Fruit fly (Drosophila melanogaster): ENCODE results near the gene Kyat.

DNA sequence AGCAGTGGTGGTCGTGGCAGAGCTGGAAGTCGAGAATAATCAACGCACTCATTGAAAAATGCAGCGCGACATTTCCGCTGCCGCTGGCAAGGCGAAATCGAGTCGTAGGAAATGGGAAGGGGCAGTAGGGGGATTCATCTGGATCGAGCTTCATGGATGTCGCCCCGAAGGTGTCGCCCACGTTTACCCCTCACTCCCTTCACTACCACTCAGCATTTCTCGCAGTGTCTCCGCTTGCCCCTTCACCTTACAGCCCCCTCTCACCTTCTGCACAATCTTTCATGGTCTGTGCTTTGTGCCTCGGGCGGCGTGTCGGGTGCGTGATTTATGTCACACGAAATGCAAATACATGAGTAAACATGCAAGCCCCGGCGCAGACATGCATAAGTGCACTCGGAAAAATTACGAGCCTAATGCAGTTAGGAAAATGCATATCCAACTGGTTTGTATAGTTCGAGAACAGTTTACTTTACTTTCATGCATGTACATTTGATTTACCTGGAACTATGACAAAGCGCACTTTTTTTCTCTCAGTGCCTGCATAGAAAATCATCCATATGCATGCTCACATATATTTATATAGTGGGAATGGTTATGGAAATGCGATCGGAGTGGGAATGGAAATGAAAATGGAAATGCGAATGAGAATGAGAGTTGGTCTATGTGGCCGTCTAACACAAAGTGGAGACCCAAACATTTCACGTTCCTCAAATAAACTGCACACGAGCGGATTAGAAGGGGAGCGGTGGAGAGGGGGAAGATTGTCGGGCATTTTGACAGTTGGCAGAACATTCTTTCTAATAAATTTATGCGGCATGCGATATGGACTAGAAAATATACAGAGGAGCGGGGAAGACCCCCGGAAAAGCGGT lies 27.3 kb upstream of the Kyat start:
- TF ChIP-seq Crg-1 (GFP tag; optimal IDR thresholded peaks at IDR 0.05) (no peak), pad (GFP tag; optimal IDR thresholded peaks at IDR 0.05) (no peak), CG7045 (GFP tag; optimal IDR thresholded peaks at IDR 0.05) (peak; percentile 46), tj (GFP tag; optimal IDR thresholded peaks at IDR 0.05) (peak; percentile 8), cnc (optimal IDR thresholded peaks at IDR 0.05) (no peak), CG5204 (GFP tag; optimal IDR thresholded peaks at IDR 0.05) (peak; percentile 23), CG33017 (tag; optimal IDR thresholded peaks at IDR 0.05) (no peak)
